Fruit fly (Drosophila melanogaster) whole organism, embryonic: ENCODE results near the gene CG7987.

Experiments
- Aef1 ChIP-seq: fragments of 200-800 bp; sonication (Bioruptor generic); IDR thresholded peaks from 3 replicates; pipeline ENCODE4 v1.3.6; 2022; ENCODE audit warnings: missing biosample characterization, missing genetic modification characterization
- Asciz ChIP-seq: fragments of 200-800 bp; sonication (Bioruptor generic); optimal IDR thresholded peaks from 2 replicates; lab custom pipeline; 2017; ENCODE audit warnings: missing biosample characterization, mild to moderate bottlenecking, missing genetic modification characterization, missing genetic modification reagents
- B-H2 ChIP-seq: fragments of 200-800 bp; sonication (Bioruptor generic); optimal IDR thresholded peaks from 2 replicates; lab custom pipeline; 2018; ENCODE audit warnings: missing biosample characterization, mild to moderate bottlenecking, missing genetic modification characterization
- Bdp1 ChIP-seq: fragments of 200-800 bp; sonication (Bioruptor generic); optimal IDR thresholded peaks from 3 replicates; lab custom pipeline; 2016; ENCODE audit warnings: missing biosample characterization, missing genetic modification characterization
- CG11560 ChIP-seq: fragments of 200-800 bp; sonication (Bioruptor generic); IDR thresholded peaks from 3 replicates; pipeline ENCODE4 v1.3.6; 2022; ENCODE audit warnings: missing biosample characterization, missing genetic modification characterization
- CG12236 ChIP-seq: fragments of 200-800 bp; sonication (Bioruptor generic); optimal IDR thresholded peaks from 2 replicates; lab custom pipeline; 2016; ENCODE audit warnings: missing biosample characterization, missing genetic modification characterization
- CG13624 ChIP-seq: fragments of 200-800 bp; sonication (Bioruptor generic); optimal IDR thresholded peaks from 2 replicates; lab custom pipeline; 2016; ENCODE audit warnings: missing biosample characterization, missing genetic modification characterization
- CG15514 ChIP-seq: fragments of 200-800 bp; sonication (Bioruptor generic); optimal IDR thresholded peaks from 3 replicates; lab custom pipeline; 2017; ENCODE audit warnings: missing biosample characterization, missing genetic modification characterization, mild to moderate bottlenecking, moderate library complexity, missing genetic modification reagents
- CG31365 ChIP-seq: fragments of 200-800 bp; sonication (Bioruptor generic); optimal IDR thresholded peaks from 2 replicates; lab custom pipeline; 2018; ENCODE audit warnings: missing biosample characterization, mild to moderate bottlenecking, missing genetic modification characterization
- CG32532 ChIP-seq: fragments of 200-800 bp; sonication (Bioruptor generic); IDR thresholded peaks from 2 replicates; pipeline ENCODE4 v1.3.6; 2022; ENCODE audit warnings: missing biosample characterization, missing genetic modification characterization
- CG34422 ChIP-seq: fragments of 200-800 bp; sonication (Bioruptor generic); IDR thresholded peaks from 3 replicates; pipeline ENCODE4 v1.3.6; 2022; ENCODE audit warnings: missing biosample characterization, missing genetic modification characterization
- CG4282 ChIP-seq: fragments of 200-800 bp; sonication (Bioruptor generic); optimal IDR thresholded peaks from 2 replicates; lab custom pipeline; 2016; ENCODE audit warnings: missing biosample characterization, missing genetic modification characterization
- CG4707 ChIP-seq: fragments of 200-800 bp; sonication (Bioruptor generic); optimal IDR thresholded peaks from 2 replicates; lab custom pipeline; 2018; ENCODE audit warnings: missing biosample characterization, mild to moderate bottlenecking, missing genetic modification characterization, moderate library complexity
- CG6683 ChIP-seq: fragments of 200-800 bp; sonication (Bioruptor generic); optimal IDR thresholded peaks from 2 replicates; lab custom pipeline; 2017; ENCODE audit warnings: missing biosample characterization, mild to moderate bottlenecking, missing genetic modification characterization, missing genetic modification reagents
- CG7928 ChIP-seq: fragments of 200-800 bp; sonication (Bioruptor generic); optimal IDR thresholded peaks from 2 replicates; lab custom pipeline; 2017; ENCODE audit warnings: missing biosample characterization, mild to moderate bottlenecking, missing genetic modification characterization
- CG9932 ChIP-seq: fragments of 200-800 bp; sonication (Bioruptor generic); IDR thresholded peaks from 2 replicates; pipeline ENCODE4 v1.3.6; 2022; ENCODE audit warnings: missing biosample characterization, missing genetic modification characterization
- CrebB ChIP-seq: fragments of 200-800 bp; sonication (Bioruptor generic); optimal IDR thresholded peaks from 3 replicates; lab custom pipeline; 2018; ENCODE audit warnings: missing biosample characterization, mild to moderate bottlenecking, missing genetic modification characterization
- Deaf1 ChIP-seq: fragments of 200-800 bp; optimal IDR thresholded peaks from 3 replicates; lab custom pipeline; 2019; ENCODE audit warnings: missing biosample characterization, mild to moderate bottlenecking, missing genetic modification characterization, moderate library complexity
- Dip3 ChIP-seq: fragments of 200-800 bp; sonication (Bioruptor generic); optimal IDR thresholded peaks from 3 replicates; lab custom pipeline; 2016; ENCODE audit warnings: missing biosample characterization, missing genetic modification characterization
- Elba2 ChIP-seq: fragments of 200-800 bp; sonication (Bioruptor generic); optimal IDR thresholded peaks from 3 replicates; lab custom pipeline; 2016; ENCODE audit warnings: missing biosample characterization, missing genetic modification characterization
- Hr39 ChIP-seq: fragments of >200 bp; optimal IDR thresholded peaks from 2 replicates; lab custom pipeline; 2017
- NK7.1 ChIP-seq: fragments of 200-800 bp; sonication (Bioruptor generic); optimal IDR thresholded peaks from 3 replicates; lab custom pipeline; 2016; ENCODE audit warnings: missing biosample characterization, missing genetic modification characterization
- Neu2 ChIP-seq: fragments of 200-800 bp; sonication (Bioruptor generic); optimal IDR thresholded peaks from 3 replicates; lab custom pipeline; 2016; ENCODE audit warnings: missing biosample characterization, missing genetic modification characterization, borderline replicate concordance
- NfI ChIP-seq: fragments of 200-800 bp; sonication (Bioruptor generic); optimal IDR thresholded peaks from 3 replicates; lab custom pipeline; 2018; ENCODE audit warnings: missing biosample characterization, mild to moderate bottlenecking, missing genetic modification characterization, moderate library complexity
- PHDP ChIP-seq: fragments of 200-800 bp; sonication (Bioruptor generic); optimal IDR thresholded peaks from 3 replicates; lab custom pipeline; 2018; ENCODE audit warnings: missing biosample characterization, mild to moderate bottlenecking, missing genetic modification characterization, moderate library complexity
- Sry-β ChIP-seq: fragments of 200-800 bp; sonication (Bioruptor generic); optimal IDR thresholded peaks from 2 replicates; lab custom pipeline; 2018; ENCODE audit warnings: missing biosample characterization, mild to moderate bottlenecking, missing genetic modification characterization, moderate library complexity
- Tbp ChIP-seq: fragments of >200 bp; optimal IDR thresholded peaks from 2 replicates; lab custom pipeline; 2018; ENCODE audit warnings: missing biosample characterization, missing genetic modification characterization
- Vsx1 ChIP-seq: fragments of 200-800 bp; sonication (Bioruptor generic); optimal IDR thresholded peaks from 2 replicates; lab custom pipeline; 2017; ENCODE audit warnings: missing biosample characterization, mild to moderate bottlenecking, missing genetic modification characterization, missing genetic modification reagents
- Xrp1 ChIP-seq: fragments of 200-800 bp; sonication (Bioruptor generic); IDR thresholded peaks from 2 replicates; pipeline ENCODE4 v1.3.6; 2022; ENCODE audit warnings: missing biosample characterization, missing genetic modification characterization
- ac ChIP-seq: fragments of 200-800 bp; sonication (Bioruptor generic); optimal IDR thresholded peaks from 3 replicates; lab custom pipeline; 2017; ENCODE audit warnings: missing biosample characterization, mild to moderate bottlenecking, missing genetic modification characterization
- ara ChIP-seq: fragments of 200-800 bp; sonication (Bioruptor generic); IDR thresholded peaks from 2 replicates; pipeline ENCODE4 v1.3.6; 2022; ENCODE audit warnings: missing biosample characterization, missing genetic modification characterization
- cato ChIP-seq: fragments of 200-800 bp; sonication (Bioruptor generic); optimal IDR thresholded peaks from 2 replicates; lab custom pipeline; 2016; ENCODE audit warnings: missing biosample characterization, missing genetic modification characterization, borderline replicate concordance
- chif ChIP-seq, 2 experiments: fragments of 200-800 bp; sonication (Bioruptor generic); optimal IDR thresholded peaks; 3 replicates each; lab custom pipeline; 2016; ENCODE audit warnings: missing biosample characterization in 2 of 2, missing genetic modification characterization in 2 of 2
- croc ChIP-seq: fragments of 200-800 bp; sonication (Bioruptor generic); conservative IDR thresholded peaks from 3 replicates; pipeline ENCODE4 v1.3.6; 2022; ENCODE audit warnings: missing biosample characterization, missing genetic modification characterization
- dimm ChIP-seq: fragments of 200-800 bp; sonication (Bioruptor generic); IDR thresholded peaks from 2 replicates; pipeline ENCODE4 v1.3.6; 2022; ENCODE audit warnings: missing biosample characterization, missing genetic modification characterization
- eyg ChIP-seq: fragments of 200-800 bp; sonication (Bioruptor generic); optimal IDR thresholded peaks from 3 replicates; lab custom pipeline; 2016; ENCODE audit warnings: missing biosample characterization, missing genetic modification characterization
- fru ChIP-seq: fragments of >200 bp; optimal IDR thresholded peaks from 2 replicates; lab custom pipeline; 2017
- gcm2 ChIP-seq: fragments of 200-800 bp; sonication (Bioruptor generic); optimal IDR thresholded peaks from 2 replicates; lab custom pipeline; 2016; ENCODE audit warnings: missing biosample characterization, missing genetic modification characterization
- hth ChIP-seq: fragments of >200 bp; optimal IDR thresholded peaks from 2 replicates; lab custom pipeline; 2017; ENCODE audit warnings: inconsistent platforms
- jing ChIP-seq: fragments of 200-800 bp; sonication (Bioruptor generic); optimal IDR thresholded peaks from 2 replicates; lab custom pipeline; 2018; ENCODE audit warnings: missing biosample characterization, mild to moderate bottlenecking, missing genetic modification characterization
- luna ChIP-seq: fragments of 200-800 bp; sonication (Bioruptor generic); optimal IDR thresholded peaks from 2 replicates; lab custom pipeline; 2016; ENCODE audit warnings: missing biosample characterization, missing genetic modification characterization
- nom ChIP-seq: fragments of 200-800 bp; sonication (Bioruptor generic); optimal IDR thresholded peaks from 2 replicates; lab custom pipeline; 2017; ENCODE audit warnings: missing biosample characterization, missing genetic modification characterization, mild to moderate bottlenecking, moderate library complexity, missing genetic modification reagents
- odd ChIP-seq: fragments of 200-800 bp; sonication (Bioruptor generic); optimal IDR thresholded peaks from 2 replicates; lab custom pipeline; 2017; ENCODE audit warnings: missing biosample characterization, mild to moderate bottlenecking, missing genetic modification characterization
- prd ChIP-seq, 3 experiments: fragments of >200 bp in 2 of 3; fragments of 200-800 bp in 1 of 3; sonication (Bioruptor generic) in 1 of 3; optimal IDR thresholded peaks in 2 of 3; IDR thresholded peaks in 1 of 3; 2 replicates in 2 of 3; 3 replicates in 1 of 3; pipeline versions ENCODE4 v1.3.6 to Lab custom; 2017 to 2022; ENCODE audit warnings: missing biosample characterization in 1 of 3, missing genetic modification characterization in 1 of 3
- repo ChIP-seq: fragments of 200-800 bp; sonication (Bioruptor generic); optimal IDR thresholded peaks from 2 replicates; lab custom pipeline; 2016; ENCODE audit warnings: missing biosample characterization, missing genetic modification characterization
- sima ChIP-seq: fragments of 200-800 bp; sonication (Bioruptor generic); optimal IDR thresholded peaks from 2 replicates; lab custom pipeline; 2016; ENCODE audit warnings: missing biosample characterization, missing genetic modification characterization
- sr ChIP-seq: fragments of 200-800 bp; sonication (Bioruptor generic); IDR thresholded peaks from 3 replicates; pipeline ENCODE4 v1.3.6; 2022; ENCODE audit warnings: missing biosample characterization, missing genetic modification characterization
- twi ChIP-seq: fragments of 200-800 bp; optimal IDR thresholded peaks from 2 replicates; lab custom pipeline; 2019; ENCODE audit warnings: missing biosample characterization, mild to moderate bottlenecking, missing genetic modification characterization, moderate library complexity
- zen ChIP-seq: fragments of 200-800 bp; sonication (Bioruptor generic); optimal IDR thresholded peaks from 3 replicates; lab custom pipeline; 2018; ENCODE audit warnings: missing biosample characterization, mild to moderate bottlenecking, missing genetic modification characterization, moderate library complexity
- zfh1 ChIP-seq: fragments of 200-800 bp; sonication (Bioruptor generic); IDR thresholded peaks from 3 replicates; pipeline ENCODE4 v1.3.6; 2022; ENCODE audit warnings: missing biosample characterization, missing genetic modification characterization

The CG7987 gene

dm6 chr3R:14574962-14575717 lies 547 bp downstream of the CG7987 start (continued):
- no peak for TF ChIP-seq CG31365 (tag; lab: Kevin White, UChicago)
- TF ChIP-seq jing (GFP tag; lab: Kevin White, UChicago), result no peak
- peak; percentile 76 for TF ChIP-seq CG32532 (GFP tag; lab: Robert Waterston, UW)
- peak; percentile 14 for TF ChIP-seq Vsx1
- TF ChIP-seq NK7.1, result no peak
- TF ChIP-seq Elba2 (GFP tag; lab: Kevin White, UChicago), result peak; percentile 10
- peak; percentile 36 for TF ChIP-seq gcm2
- TF ChIP-seq CG34422, result no peak
- no peak for TF ChIP-seq CrebB (tag; lab: Kevin White, UChicago)
- peak; percentile 54 for TF ChIP-seq Asciz (GFP tag; lab: Kevin White, UChicago)
- peak; percentile 13 for TF ChIP-seq CG7928 (GFP tag; lab: Kevin White, UChicago)
- TF ChIP-seq chif (GFP tag; optimal IDR thresholded peaks at IDR 0.05; lab: Kevin White, UChicago), result peak in 1 of 2 experiments; percentile 52
- peak; percentile 58 for TF ChIP-seq NfI (GFP tag; lab: Kevin White, UChicago)
- TF ChIP-seq dimm, result no peak
- no peak for TF ChIP-seq B-H2 (GFP tag; lab: Kevin White, UChicago)
- no peak for TF ChIP-seq ac (GFP tag; lab: Kevin White, UChicago)
- peak; percentile 5 for TF ChIP-seq CG13624
- no peak for TF ChIP-seq sr (GFP tag; lab: Robert Waterston, UW)
- TF ChIP-seq Hr39 (lab: Kevin White, UChicago), result no peak
- TF ChIP-seq nom, result peak; percentile 13
- no peak for TF ChIP-seq prd (optimal IDR thresholded peaks at IDR 0.05; lab: Kevin White, UChicago)
- TF ChIP-seq prd (GFP tag; IDR thresholded peaks at IDR 0.05; lab: Robert Waterston, UW), result peak; percentile 79; the same call in 2 of the 3 replicates
- TF ChIP-seq zen, result peak; percentile 61
- peak; percentile 46 for TF ChIP-seq CG15514 (GFP tag; lab: Kevin White, UChicago)
- TF ChIP-seq luna (GFP tag; lab: Kevin White, UChicago), result no peak
- no peak for TF ChIP-seq repo
- TF ChIP-seq zfh1 (GFP tag; lab: Robert Waterston, UW), result peak; percentile 53; the same call in 2 of the 3 replicates
- TF ChIP-seq Deaf1 (tag; lab: Kevin White, UChicago), result peak; percentile 56
- peak; percentile 44 for TF ChIP-seq twi (tag; lab: Kevin White, UChicago)
- peak; percentile 30 for TF ChIP-seq Bdp1
- TF ChIP-seq odd, result peak; percentile 49
- TF ChIP-seq sima (GFP tag; lab: Kevin White, UChicago), result no peak
- TF ChIP-seq Neu2, result no peak
- no peak for TF ChIP-seq CG12236 (GFP tag; lab: Kevin White, UChicago)
- TF ChIP-seq Aef1 (GFP tag; lab: Robert Waterston, UW), result peak; percentile 43; the same call in 1 of the 3 replicates
- 0 out of 3 replicates have a peak, but pooled peaks have one; percentile 48 for TF ChIP-seq CG11560 (tag; lab: Robert Waterston, UW)
- 0 out of 2 replicates have a peak, but pooled peaks have one; percentile 11 for TF ChIP-seq ara
- TF ChIP-seq PHDP (tag; lab: Kevin White, UChicago), result peak; percentile 75
- peak; percentile 71 for TF ChIP-seq Xrp1 (GFP tag; lab: Robert Waterston, UW)
- peak; percentile 86 for TF ChIP-seq Sry-β
- TF ChIP-seq Tbp (GFP tag; lab: Kevin White, UChicago), result no peak
- TF ChIP-seq hth (lab: Kevin White, UChicago), result no peak
- TF ChIP-seq Dip3 (GFP tag; lab: Kevin White, UChicago), result peak; percentile 53
- no peak for TF ChIP-seq fru (lab: Kevin White, UChicago)
- no peak for TF ChIP-seq eyg (GFP tag; lab: Kevin White, UChicago)
- peak; percentile 11 for TF ChIP-seq CG4282 (GFP tag; lab: Kevin White, UChicago)
- no peak for TF ChIP-seq CG4707 (GFP tag; lab: Kevin White, UChicago)
- TF ChIP-seq cato, result peak; percentile 74
- TF ChIP-seq croc (GFP tag; lab: Robert Waterston, UW), result peak; percentile 33; the same call in 2 of the 3 replicates
- TF ChIP-seq CG9932 (GFP tag; lab: Robert Waterston, UW), result peak; percentile 80
- TF ChIP-seq CG6683, result peak; percentile 53
